Worm (Caenorhabditis elegans) whole organism, L2 larva: ENCODE data around the gene gfi-1.

Source experiments
- C34F6.9 ChIP-seq: fragments of 150-350 bp; optimal IDR thresholded peaks from 2 replicates; lab custom pipeline; 2014; ENCODE audit warnings: missing biosample characterization, missing genetic modification characterization
- F13H6.1 ChIP-seq: sonication (generic microtip); optimal IDR thresholded peaks from 2 replicates; lab custom pipeline; 2016; ENCODE audit warnings: missing genetic modification characterization, missing compliant biosample characterization
- R02D3.7 ChIP-seq: fragments of 150-350 bp; optimal IDR thresholded peaks from 2 replicates; lab custom pipeline; 2014; ENCODE audit warnings: missing biosample characterization, missing genetic modification characterization
- Y55F3AM.14 ChIP-seq: fragments of 200-800 bp; sonication (Bioruptor generic); optimal IDR thresholded peaks from 2 replicates; lab custom pipeline; 2018; ENCODE audit warnings: mild to moderate bottlenecking, missing genetic modification characterization, missing compliant biosample characterization
- aly-2 ChIP-seq: fragments of 150-350 bp; optimal IDR thresholded peaks from 2 replicates; lab custom pipeline; 2014; ENCODE audit warnings: missing biosample characterization, missing genetic modification characterization
- ama-1 ChIP-seq: fragments of 150-350 bp; optimal IDR thresholded peaks from 2 replicates; lab custom pipeline; 2018; ENCODE audit warnings: inconsistent platforms
- blmp-1 ChIP-seq: sonication (generic microtip); optimal IDR thresholded peaks from 2 replicates; lab custom pipeline; 2017; ENCODE audit warnings: missing genetic modification characterization, mild to moderate bottlenecking, missing compliant biosample characterization, antibody characterized with exemption, moderate library complexity; ENCODE audit not compliant: insufficient read depth
- ceh-16 ChIP-seq: fragments of 150-350 bp; optimal IDR thresholded peaks from 2 replicates; lab custom pipeline; 2014; ENCODE audit warnings: missing biosample characterization, missing genetic modification characterization
- crh-2 ChIP-seq: sonication (generic microtip); optimal IDR thresholded peaks from 2 replicates; lab custom pipeline; 2017; ENCODE audit warnings: missing biosample characterization, missing genetic modification characterization
- dmd-4 ChIP-seq: sonication (generic microtip); optimal IDR thresholded peaks from 2 replicates; lab custom pipeline; 2017; ENCODE audit warnings: missing biosample characterization, missing genetic modification characterization
- egl-27 ChIP-seq: sonication (generic microtip); optimal IDR thresholded peaks from 3 replicates; lab custom pipeline; 2017; ENCODE audit warnings: missing biosample characterization, missing genetic modification reagents, missing genetic modification characterization
- elt-1 ChIP-seq: fragments of 150-350 bp; optimal IDR thresholded peaks from 2 replicates; lab custom pipeline; 2014; ENCODE audit warnings: missing biosample characterization, missing genetic modification characterization
- elt-3 ChIP-seq: sonication (generic microtip); optimal IDR thresholded peaks from 2 replicates; lab custom pipeline; 2017; ENCODE audit warnings: missing biosample characterization, missing genetic modification characterization
- fos-1 ChIP-seq: fragments of 150-350 bp; optimal IDR thresholded peaks from 2 replicates; lab custom pipeline; 2014; ENCODE audit warnings: missing biosample characterization, missing genetic modification characterization
- gmeb-1 ChIP-seq: fragments of 150-350 bp; optimal IDR thresholded peaks from 2 replicates; lab custom pipeline; 2014; ENCODE audit warnings: missing biosample characterization, missing genetic modification characterization
- lin-11 ChIP-seq: fragments of 150-350 bp; sonication (generic microtip); optimal IDR thresholded peaks from 2 replicates; lab custom pipeline; 2014; ENCODE audit warnings: missing biosample characterization, missing genetic modification characterization, inconsistent platforms, mixed read lengths
- lin-13 ChIP-seq: fragments of 150-350 bp; optimal IDR thresholded peaks from 2 replicates; lab custom pipeline; 2014; ENCODE audit warnings: missing biosample characterization, missing genetic modification reagents, missing genetic modification characterization
- lsy-2 ChIP-seq, 2 experiments: fragments of 150-350 bp in 1 of 2; sonication (generic microtip) in 1 of 2; optimal IDR thresholded peaks; 2 replicates each; lab custom pipeline; 2014 to 2017; ENCODE audit warnings: missing biosample characterization in 2 of 2, missing genetic modification characterization in 2 of 2
- mab-5 ChIP-seq: fragments of 150-350 bp; optimal IDR thresholded peaks from 2 replicates; lab custom pipeline; 2014; ENCODE audit warnings: missing biosample characterization, missing genetic modification characterization
- mdl-1 ChIP-seq, 2 experiments: fragments of 150-350 bp in 1 of 2; sonication (generic microtip) in 1 of 2; optimal IDR thresholded peaks; 2 replicates each; lab custom pipeline; 2017; ENCODE audit warnings: missing biosample characterization in 2 of 2, missing genetic modification characterization in 2 of 2
- nhr-10 ChIP-seq: sonication (generic microtip); optimal IDR thresholded peaks from 2 replicates; lab custom pipeline; 2017; ENCODE audit warnings: missing biosample characterization, missing genetic modification characterization
- nhr-12 ChIP-seq: fragments of 150-350 bp; optimal IDR thresholded peaks from 2 replicates; lab custom pipeline; 2014; ENCODE audit warnings: missing biosample characterization, missing genetic modification characterization
- nhr-129 ChIP-seq: fragments of 150-350 bp; optimal IDR thresholded peaks from 2 replicates; lab custom pipeline; 2014; ENCODE audit warnings: missing biosample characterization, missing genetic modification characterization
- nhr-21 ChIP-seq: fragments of 150-350 bp; optimal IDR thresholded peaks from 2 replicates; lab custom pipeline; 2014; ENCODE audit warnings: missing biosample characterization, missing genetic modification characterization
- nhr-23 ChIP-seq: fragments of 150-350 bp; optimal IDR thresholded peaks from 2 replicates; lab custom pipeline; 2014; ENCODE audit warnings: missing biosample characterization, missing genetic modification reagents, missing genetic modification characterization
- nhr-237 ChIP-seq: fragments of 150-350 bp; optimal IDR thresholded peaks from 2 replicates; lab custom pipeline; 2014; ENCODE audit warnings: missing biosample characterization, missing genetic modification characterization
- nhr-77 ChIP-seq: fragments of 150-350 bp; optimal IDR thresholded peaks from 2 replicates; lab custom pipeline; 2014; ENCODE audit warnings: missing biosample characterization, missing genetic modification characterization
- peb-1 ChIP-seq: fragments of 150-350 bp; optimal IDR thresholded peaks from 2 replicates; lab custom pipeline; 2014; ENCODE audit warnings: missing biosample characterization, missing genetic modification characterization
- sem-4 ChIP-seq: fragments of 150-350 bp; optimal IDR thresholded peaks from 2 replicates; lab custom pipeline; 2014; ENCODE audit warnings: missing biosample characterization, missing genetic modification reagents, missing genetic modification characterization
- skn-1 ChIP-seq: sonication (generic microtip); optimal IDR thresholded peaks from 2 replicates; lab custom pipeline; 2017; ENCODE audit warnings: missing biosample characterization, missing genetic modification characterization
- sma-3 ChIP-seq: sonication (generic microtip); optimal IDR thresholded peaks from 2 replicates; lab custom pipeline; 2016; ENCODE audit warnings: missing genetic modification reagents, missing genetic modification characterization, missing compliant biosample characterization
- sma-9 ChIP-seq, 2 experiments: fragments of 150-350 bp in 1 of 2; sonication (generic microtip) in 1 of 2; optimal IDR thresholded peaks; 2 replicates each; lab custom pipeline; 2014 to 2016; ENCODE audit warnings: missing genetic modification characterization in 2 of 2, mild to moderate bottlenecking in 1 of 2, missing biosample characterization in 1 of 2, missing compliant biosample characterization in 1 of 2, missing genetic modification reagents in 1 of 2, moderate library complexity in 1 of 2
- snpc-4 ChIP-seq: fragments of 150-350 bp; optimal IDR thresholded peaks from 2 replicates; lab custom pipeline; 2014; ENCODE audit warnings: missing biosample characterization, missing genetic modification characterization
- unc-39 ChIP-seq: fragments of 150-350 bp; optimal IDR thresholded peaks from 2 replicates; lab custom pipeline; 2014; ENCODE audit warnings: missing biosample characterization, missing genetic modification characterization
- unc-55 ChIP-seq: fragments of 150-350 bp; sonication (generic microtip); optimal IDR thresholded peaks from 3 replicates; lab custom pipeline; 2014; ENCODE audit warnings: missing biosample characterization, missing genetic modification reagents, missing genetic modification characterization
- unc-62 ChIP-seq: fragments of 150-350 bp; optimal IDR thresholded peaks from 2 replicates; lab custom pipeline; 2014; ENCODE audit warnings: missing biosample characterization, missing genetic modification reagents, missing genetic modification characterization
- ztf-1 ChIP-seq: fragments of 200-800 bp; sonication (Bioruptor generic); conservative IDR thresholded peaks from 2 replicates; pipeline ENCODE4 v1.3.6; 2022; ENCODE audit warnings: missing genetic modification characterization, missing compliant biosample characterization
- ztf-11 ChIP-seq: sonication (generic microtip); optimal IDR thresholded peaks from 2 replicates; lab custom pipeline; 2017; ENCODE audit warnings: missing biosample characterization, missing genetic modification characterization
- ztf-4 ChIP-seq: fragments of 150-350 bp; optimal IDR thresholded peaks from 2 replicates; lab custom pipeline; 2014; ENCODE audit warnings: missing biosample characterization, missing genetic modification characterization

Gene gfi-1

ce11 chrV:6425927-6426326 lies 26.2 kb upstream of the gfi-1 start, which contains the start of gene T05H4.11 (continued):
- TF ChIP-seq mab-5 (no peak), ztf-11 (tag; lab: Kevin White, UChicago) (no peak), gmeb-1 (tag; lab: Kevin White, UChicago) (peak; percentile 26), ceh-16 (tag; lab: Kevin White, UChicago) (no peak), sma-9 (GFP tag; optimal IDR thresholded peaks at IDR 0.05; lab: Kevin White, UChicago) (no peak), sma-9 (tag; optimal IDR thresholded peaks at IDR 0.05; lab: Kevin White, UChicago) (no peak)

DNA sequence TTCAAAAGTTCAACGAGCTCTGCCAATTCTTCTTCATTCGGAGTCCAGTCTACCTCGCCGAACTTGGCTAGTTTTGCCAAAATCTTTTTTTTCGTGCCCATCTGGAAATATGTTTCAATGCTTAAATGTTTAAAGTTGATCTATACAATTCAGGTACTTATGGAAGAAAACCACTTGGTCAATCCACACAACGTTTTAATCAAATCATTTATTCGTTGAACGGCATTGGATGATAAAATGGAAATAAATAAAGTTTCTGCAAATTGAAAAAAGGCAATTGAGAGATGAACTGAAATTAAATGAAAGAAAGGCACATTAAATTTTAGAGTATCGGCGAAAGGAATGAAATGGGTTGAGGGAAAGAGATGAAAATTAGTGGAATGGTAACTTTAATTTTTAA lies 24.3 kb upstream of the gfi-1 start, which contains the start of gene urb-1:
Gene urb-1 (minus strand): TSS at position 101 of the 400 bp plus-strand sequence.
- TF ChIP-seq unc-62 (no peak), snpc-4 (tag; lab: Kevin White, UChicago) (no peak), unc-39 (tag; lab: Kevin White, UChicago) (no peak), sma-9 (GFP tag; optimal IDR thresholded peaks at IDR 0.05; lab: Kevin White, UChicago) (no peak), sma-9 (tag; optimal IDR thresholded peaks at IDR 0.05; lab: Kevin White, UChicago) (no peak), nhr-21 (tag; lab: Kevin White, UChicago) (no peak), nhr-77 (tag; lab: Kevin White, UChicago) (no peak), egl-27 (no peak), lin-11 (no peak), Y55F3AM.14 (no peak), skn-1 (no peak), nhr-129 (no peak), R02D3.7 (no peak), ztf-4 (no peak), lsy-2 (tag; optimal IDR thresholded peaks at IDR 0.05; lab: Kevin White, UChicago) (no peak), F13H6.1 (tag; lab: Kevin White, UChicago) (no peak), elt-3 (tag; lab: Kevin White, UChicago) (no peak), ama-1 (lab: Kevin White, UChicago) (no peak), mdl-1 (tag; optimal IDR thresholded peaks at IDR 0.05; lab: Kevin White, UChicago) (no peak), sma-3 (GFP tag; lab: Kevin White, UChicago) (no peak)

- TF ChIP-seq aly-2 (tag; lab: Kevin White, UChicago): no peak
- TF ChIP-seq nhr-23 (tag; lab: Kevin White, UChicago): no peak
- no peak for TF ChIP-seq blmp-1 (tag; lab: Kevin White, UChicago)
- no peak for TF ChIP-seq gmeb-1 (tag; lab: Kevin White, UChicago)
- no peak for TF ChIP-seq ztf-1 (GFP tag; lab: Robert Waterston, UW)
Observed at ce11 chrV:6414985-6415384, 15.3 kb upstream of the gfi-1 start, which contains the start of gene cht-6. cht-6 (plus strand) TSS chrV:6414993.

ce11 chrV:6414469-6414868 lies 14.7 kb upstream of the gfi-1 start:
- TF ChIP-seq nhr-23 (tag; lab: Kevin White, UChicago) (no peak), ztf-11 (tag; lab: Kevin White, UChicago) (no peak), crh-2 (no peak), lsy-2 (tag; optimal IDR thresholded peaks at IDR 0.05; lab: Kevin White, UChicago) (no peak), fos-1 (tag; lab: Kevin White, UChicago) (peak; percentile 26)

ce11 chrV:6413057-6413456 lies 13.3 kb upstream of the gfi-1 start:
- peak; percentile 30 for TF ChIP-seq F13H6.1 (tag; lab: Kevin White, UChicago)
- peak; percentile 20 for TF ChIP-seq sma-9 (GFP tag; optimal IDR thresholded peaks at IDR 0.05; lab: Kevin White, UChicago)
- no peak for TF ChIP-seq sma-9 (tag; optimal IDR thresholded peaks at IDR 0.05; lab: Kevin White, UChicago)
- peak; percentile 31 for TF ChIP-seq gmeb-1 (tag; lab: Kevin White, UChicago)
- no peak for TF ChIP-seq ceh-16 (tag; lab: Kevin White, UChicago)
- peak; percentile 65 for TF ChIP-seq crh-2
- peak; percentile 60 for TF ChIP-seq fos-1 (tag; lab: Kevin White, UChicago)
- TF ChIP-seq snpc-4 (tag; lab: Kevin White, UChicago): no peak
- TF ChIP-seq ama-1 (lab: Kevin White, UChicago): no peak
- TF ChIP-seq, all 48 proteins: peak for 5

ce11 chrV:6411161-6411560 lies 11.4 kb upstream of the gfi-1 start:
- TF ChIP-seq skn-1 (no peak), nhr-129 (no peak), elt-3 (tag; lab: Kevin White, UChicago) (no peak), sem-4 (tag; lab: Kevin White, UChicago) (no peak), nhr-12 (no peak), ztf-4 (no peak), lsy-2 (tag; optimal IDR thresholded peaks at IDR 0.05; lab: Kevin White, UChicago) (no peak), unc-55 (GFP tag; lab: Kevin White, UChicago) (no peak), elt-1 (tag; lab: Kevin White, UChicago) (no peak), nhr-23 (tag; lab: Kevin White, UChicago) (no peak), unc-39 (tag; lab: Kevin White, UChicago) (no peak), snpc-4 (tag; lab: Kevin White, UChicago) (no peak), nhr-10 (no peak), nhr-237 (tag; lab: Kevin White, UChicago) (no peak), C34F6.9 (no peak), lin-13 (no peak), egl-27 (no peak), dmd-4 (no peak), nhr-21 (tag; lab: Kevin White, UChicago) (no peak), nhr-77 (tag; lab: Kevin White, UChicago) (no peak), mdl-1 (tag; optimal IDR thresholded peaks at IDR 0.05; lab: Kevin White, UChicago) (peak in 1 of 2 experiments; percentile 26), unc-62 (no peak), F13H6.1 (tag; lab: Kevin White, UChicago) (no peak), peb-1 (no peak), blmp-1 (tag; lab: Kevin White, UChicago) (no peak)
